Worm (Caenorhabditis elegans) whole organism, L2 larva: ENCODE measurements around the gene Y67D8C.22.

Source experiments
- F13H6.1 ChIP-seq: sonication (generic microtip); optimal IDR thresholded peaks from 2 replicates; lab custom pipeline; 2016; ENCODE audit warnings: missing genetic modification characterization, missing compliant biosample characterization
- R02D3.7 ChIP-seq: fragments of 150-350 bp; optimal IDR thresholded peaks from 2 replicates; lab custom pipeline; 2014; ENCODE audit warnings: missing biosample characterization, missing genetic modification characterization
- ZK546.5 ChIP-seq: sonication (generic microtip); optimal IDR thresholded peaks from 2 replicates; lab custom pipeline; 2017; ENCODE audit warnings: missing biosample characterization, missing genetic modification characterization
- alr-1 ChIP-seq: fragments of 150-350 bp; optimal IDR thresholded peaks from 2 replicates; lab custom pipeline; 2014; ENCODE audit warnings: missing biosample characterization, missing genetic modification characterization
- aly-2 ChIP-seq: fragments of 150-350 bp; optimal IDR thresholded peaks from 2 replicates; lab custom pipeline; 2014; ENCODE audit warnings: missing biosample characterization, missing genetic modification characterization
- blmp-1 ChIP-seq: sonication (generic microtip); optimal IDR thresholded peaks from 2 replicates; lab custom pipeline; 2017; ENCODE audit warnings: missing genetic modification characterization, mild to moderate bottlenecking, missing compliant biosample characterization, antibody characterized with exemption, moderate library complexity; ENCODE audit not compliant: insufficient read depth
- ceh-16 ChIP-seq: fragments of 150-350 bp; optimal IDR thresholded peaks from 2 replicates; lab custom pipeline; 2014; ENCODE audit warnings: missing biosample characterization, missing genetic modification characterization
- ceh-82 ChIP-seq: fragments of 150-350 bp; optimal IDR thresholded peaks from 2 replicates; lab custom pipeline; 2014; ENCODE audit warnings: missing biosample characterization, missing genetic modification characterization
- dmd-4 ChIP-seq: sonication (generic microtip); optimal IDR thresholded peaks from 2 replicates; lab custom pipeline; 2017; ENCODE audit warnings: missing biosample characterization, missing genetic modification characterization
- elt-3 ChIP-seq: sonication (generic microtip); optimal IDR thresholded peaks from 2 replicates; lab custom pipeline; 2017; ENCODE audit warnings: missing biosample characterization, missing genetic modification characterization
- fos-1 ChIP-seq: fragments of 150-350 bp; optimal IDR thresholded peaks from 2 replicates; lab custom pipeline; 2014; ENCODE audit warnings: missing biosample characterization, missing genetic modification characterization
- gmeb-1 ChIP-seq: fragments of 150-350 bp; optimal IDR thresholded peaks from 2 replicates; lab custom pipeline; 2014; ENCODE audit warnings: missing biosample characterization, missing genetic modification characterization
- lin-11 ChIP-seq: fragments of 150-350 bp; sonication (generic microtip); optimal IDR thresholded peaks from 2 replicates; lab custom pipeline; 2014; ENCODE audit warnings: missing biosample characterization, missing genetic modification characterization, inconsistent platforms, mixed read lengths
- lin-13 ChIP-seq: fragments of 150-350 bp; optimal IDR thresholded peaks from 2 replicates; lab custom pipeline; 2014; ENCODE audit warnings: missing biosample characterization, missing genetic modification reagents, missing genetic modification characterization
- lsy-2 ChIP-seq, 2 experiments: fragments of 150-350 bp in 1 of 2; sonication (generic microtip) in 1 of 2; optimal IDR thresholded peaks; 2 replicates each; lab custom pipeline; 2014 to 2017; ENCODE audit warnings: missing biosample characterization in 2 of 2, missing genetic modification characterization in 2 of 2
- mab-5 ChIP-seq: fragments of 150-350 bp; optimal IDR thresholded peaks from 2 replicates; lab custom pipeline; 2014; ENCODE audit warnings: missing biosample characterization, missing genetic modification characterization
- mbf-1 ChIP-seq: sonication (generic microtip); optimal IDR thresholded peaks from 2 replicates; lab custom pipeline; 2017; ENCODE audit warnings: missing biosample characterization, missing genetic modification characterization
- mdl-1 ChIP-seq, 2 experiments: fragments of 150-350 bp in 1 of 2; sonication (generic microtip) in 1 of 2; optimal IDR thresholded peaks; 2 replicates each; lab custom pipeline; 2017; ENCODE audit warnings: missing biosample characterization in 2 of 2, missing genetic modification characterization in 2 of 2
- nhr-12 ChIP-seq: fragments of 150-350 bp; optimal IDR thresholded peaks from 2 replicates; lab custom pipeline; 2014; ENCODE audit warnings: missing biosample characterization, missing genetic modification characterization
- nhr-129 ChIP-seq: fragments of 150-350 bp; optimal IDR thresholded peaks from 2 replicates; lab custom pipeline; 2014; ENCODE audit warnings: missing biosample characterization, missing genetic modification characterization
- nhr-21 ChIP-seq: fragments of 150-350 bp; optimal IDR thresholded peaks from 2 replicates; lab custom pipeline; 2014; ENCODE audit warnings: missing biosample characterization, missing genetic modification characterization
- nhr-23 ChIP-seq: fragments of 150-350 bp; optimal IDR thresholded peaks from 2 replicates; lab custom pipeline; 2014; ENCODE audit warnings: missing biosample characterization, missing genetic modification reagents, missing genetic modification characterization
- nhr-237 ChIP-seq: fragments of 150-350 bp; optimal IDR thresholded peaks from 2 replicates; lab custom pipeline; 2014; ENCODE audit warnings: missing biosample characterization, missing genetic modification characterization
- nhr-77 ChIP-seq: fragments of 150-350 bp; optimal IDR thresholded peaks from 2 replicates; lab custom pipeline; 2014; ENCODE audit warnings: missing biosample characterization, missing genetic modification characterization
- peb-1 ChIP-seq: fragments of 150-350 bp; optimal IDR thresholded peaks from 2 replicates; lab custom pipeline; 2014; ENCODE audit warnings: missing biosample characterization, missing genetic modification characterization
- sem-4 ChIP-seq: fragments of 150-350 bp; optimal IDR thresholded peaks from 2 replicates; lab custom pipeline; 2014; ENCODE audit warnings: missing biosample characterization, missing genetic modification reagents, missing genetic modification characterization
- skn-1 ChIP-seq: sonication (generic microtip); optimal IDR thresholded peaks from 2 replicates; lab custom pipeline; 2017; ENCODE audit warnings: missing biosample characterization, missing genetic modification characterization
- sma-3 ChIP-seq: sonication (generic microtip); optimal IDR thresholded peaks from 2 replicates; lab custom pipeline; 2016; ENCODE audit warnings: missing genetic modification reagents, missing genetic modification characterization, missing compliant biosample characterization
- sma-9 ChIP-seq, 2 experiments: fragments of 150-350 bp in 1 of 2; sonication (generic microtip) in 1 of 2; optimal IDR thresholded peaks; 2 replicates each; lab custom pipeline; 2014 to 2016; ENCODE audit warnings: missing genetic modification characterization in 2 of 2, mild to moderate bottlenecking in 1 of 2, missing biosample characterization in 1 of 2, missing compliant biosample characterization in 1 of 2, missing genetic modification reagents in 1 of 2, moderate library complexity in 1 of 2
- snpc-4 ChIP-seq: fragments of 150-350 bp; optimal IDR thresholded peaks from 2 replicates; lab custom pipeline; 2014; ENCODE audit warnings: missing biosample characterization, missing genetic modification characterization
- unc-55 ChIP-seq: fragments of 150-350 bp; sonication (generic microtip); optimal IDR thresholded peaks from 3 replicates; lab custom pipeline; 2014; ENCODE audit warnings: missing biosample characterization, missing genetic modification reagents, missing genetic modification characterization
- unc-62 ChIP-seq: fragments of 150-350 bp; optimal IDR thresholded peaks from 2 replicates; lab custom pipeline; 2014; ENCODE audit warnings: missing biosample characterization, missing genetic modification reagents, missing genetic modification characterization
- zag-1 ChIP-seq: fragments of 150-350 bp; optimal IDR thresholded peaks from 2 replicates; lab custom pipeline; 2014; ENCODE audit warnings: missing biosample characterization, missing genetic modification characterization
- ztf-1 ChIP-seq: fragments of 200-800 bp; sonication (Bioruptor generic); conservative IDR thresholded peaks from 2 replicates; pipeline ENCODE4 v1.3.6; 2022; ENCODE audit warnings: missing genetic modification characterization, missing compliant biosample characterization
- ztf-4 ChIP-seq: fragments of 150-350 bp; optimal IDR thresholded peaks from 2 replicates; lab custom pipeline; 2014; ENCODE audit warnings: missing biosample characterization, missing genetic modification characterization

Y67D8C.22 gene

ce11 chrIV:3046889-3047288, 29.2 kb downstream of the Y67D8C.22 start:
- TF ChIP-seq ztf-4 (tag; lab: Kevin White, UChicago) (no peak), mab-5 (tag; lab: Kevin White, UChicago) (no peak), F13H6.1 (tag; lab: Kevin White, UChicago) (no peak), alr-1 (tag; lab: Kevin White, UChicago) (no peak), dmd-4 (tag; lab: Kevin White, UChicago) (no peak), sem-4 (tag; lab: Kevin White, UChicago) (no peak), ztf-1 (no peak), nhr-21 (tag; lab: Kevin White, UChicago) (no peak), mdl-1 (tag; optimal IDR thresholded peaks at IDR 0.05; lab: Kevin White, UChicago) (no peak), peb-1 (no peak), ceh-82 (tag; lab: Kevin White, UChicago) (no peak), mbf-1 (tag; lab: Kevin White, UChicago) (no peak), nhr-12 (tag; lab: Kevin White, UChicago) (no peak), lsy-2 (tag; optimal IDR thresholded peaks at IDR 0.05; lab: Kevin White, UChicago) (no peak), skn-1 (tag; lab: Kevin White, UChicago) (no peak), sma-3 (GFP tag; lab: Kevin White, UChicago) (no peak), sma-9 (GFP tag; optimal IDR thresholded peaks at IDR 0.05; lab: Kevin White, UChicago) (no peak), sma-9 (tag; optimal IDR thresholded peaks at IDR 0.05; lab: Kevin White, UChicago) (no peak), lin-11 (tag; lab: Kevin White, UChicago) (no peak)

DNA sequence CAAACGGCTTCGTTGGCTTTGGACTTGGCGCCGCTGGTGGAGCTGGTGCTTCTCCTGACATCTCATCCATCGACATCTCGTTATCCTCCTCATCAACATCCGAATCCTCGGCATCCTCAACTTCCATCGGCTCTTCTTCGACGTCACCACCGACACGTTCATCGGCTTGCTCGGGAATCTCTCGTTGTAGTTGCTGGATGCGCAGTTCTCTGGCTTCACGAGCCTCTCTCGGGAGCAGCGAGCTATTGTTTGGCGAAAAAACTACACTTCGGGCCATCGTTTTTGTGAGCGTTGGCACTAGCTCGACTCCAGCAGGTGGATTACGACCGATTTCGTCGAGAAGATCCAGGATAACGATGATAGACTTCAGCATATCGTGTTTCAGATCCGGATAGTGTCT, 30.1 kb downstream of the Y67D8C.22 start:
- TF ChIP-seq F13H6.1 (tag; lab: Kevin White, UChicago) = no peak
- no peak for TF ChIP-seq mbf-1 (tag; lab: Kevin White, UChicago)
- no peak for TF ChIP-seq nhr-77 (tag; lab: Kevin White, UChicago)
- no peak for TF ChIP-seq nhr-23
- TF ChIP-seq mab-5 (tag; lab: Kevin White, UChicago) = no peak
- TF ChIP-seq nhr-12 (tag; lab: Kevin White, UChicago) = no peak
- TF ChIP-seq aly-2 (tag; lab: Kevin White, UChicago) = no peak
- TF ChIP-seq nhr-21 (tag; lab: Kevin White, UChicago) = no peak
- no peak for TF ChIP-seq sem-4 (tag; lab: Kevin White, UChicago)
- no peak for TF ChIP-seq fos-1
- no peak for TF ChIP-seq ceh-82 (tag; lab: Kevin White, UChicago)
- TF ChIP-seq nhr-129 (tag; lab: Kevin White, UChicago) = no peak

- TF ChIP-seq zag-1 (tag; lab: Kevin White, UChicago) (no peak), unc-62 (GFP tag; lab: Kevin White, UChicago) (no peak), lin-11 (tag; lab: Kevin White, UChicago) (no peak), F13H6.1 (tag; lab: Kevin White, UChicago) (no peak), ceh-16 (tag; lab: Kevin White, UChicago) (no peak), nhr-237 (no peak), fos-1 (no peak), gmeb-1 (tag; lab: Kevin White, UChicago) (no peak), ztf-1 (no peak), blmp-1 (tag; lab: Kevin White, UChicago) (no peak), elt-3 (no peak), nhr-23 (no peak)
- TF ChIP-seq, all 48 proteins: peak for 0
These were observed 31.9 kb downstream of the Y67D8C.22 start for ce11 chrIV:3044158-3044557.

DNA sequence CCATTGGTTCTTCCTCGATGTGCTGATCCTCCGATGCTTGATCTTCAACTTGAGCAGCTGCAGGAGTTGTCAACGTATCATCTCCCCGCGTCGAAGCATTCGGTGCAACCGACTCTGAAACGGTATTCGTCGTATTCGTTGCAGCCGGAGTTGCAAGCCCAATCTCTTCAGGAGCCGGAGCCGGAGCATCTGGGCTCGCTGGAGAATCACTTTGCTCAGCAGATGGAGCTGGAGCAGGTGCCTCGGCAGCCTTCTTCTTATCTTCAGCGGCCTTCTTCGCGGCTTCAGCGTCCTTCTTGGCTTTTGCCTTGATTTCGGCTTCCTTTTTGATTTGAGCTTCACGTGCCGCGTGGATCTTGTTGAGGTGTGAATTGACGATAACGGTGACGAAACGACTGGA, 37.4 kb downstream of the Y67D8C.22 start:
- TF ChIP-seq snpc-4 (tag; lab: Kevin White, UChicago) (no peak), peb-1 (no peak), sma-3 (GFP tag; lab: Kevin White, UChicago) (no peak)

DNA sequence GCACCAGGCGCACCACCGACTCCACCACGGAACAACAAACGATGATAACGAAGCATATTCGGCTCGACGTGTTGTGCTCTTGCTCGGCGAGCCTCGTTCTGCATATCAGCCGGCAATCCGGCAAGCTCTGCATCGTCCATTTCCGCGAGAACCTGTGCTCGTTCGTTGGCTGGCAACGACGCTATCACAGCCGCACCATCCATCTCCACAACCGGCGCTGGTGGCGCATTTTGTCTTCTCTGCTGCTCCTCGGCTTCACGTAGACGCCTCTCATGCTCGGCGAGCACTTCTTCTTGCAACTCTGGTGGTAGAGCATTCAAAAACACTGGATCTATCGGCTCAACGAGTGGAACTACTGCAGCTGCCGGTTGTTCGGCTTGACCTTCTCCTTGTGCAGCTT, 38.2 kb downstream of the Y67D8C.22 start:
- TF ChIP-seq R02D3.7 (no peak), lin-13 (no peak), elt-3 (no peak), F13H6.1 (tag; lab: Kevin White, UChicago) (no peak), mbf-1 (tag; lab: Kevin White, UChicago) (no peak), ZK546.5 (no peak), unc-55 (no peak), snpc-4 (tag; lab: Kevin White, UChicago) (no peak), ztf-4 (tag; lab: Kevin White, UChicago) (no peak), nhr-237 (no peak), mab-5 (tag; lab: Kevin White, UChicago) (no peak)
